Fruit fly (Drosophila melanogaster) whole organism, embryonic: ENCODE data around the gene CG12951.
A peak's percentile ranks its signal among the peaks of the same experiment; 100 is the strongest.

Source experiments
- Blimp-1 ChIP-seq: fragments of 200-800 bp; sonication (Bioruptor generic); optimal IDR thresholded peaks from 3 replicates; lab custom pipeline; 2018; ENCODE audit warnings: missing biosample characterization, missing genetic modification characterization, mild to moderate bottlenecking, moderate library complexity, missing genetic modification reagents
- Bteb2 ChIP-seq: fragments of 200-800 bp; sonication (Bioruptor generic); optimal IDR thresholded peaks from 2 replicates; lab custom pipeline; 2016; ENCODE audit warnings: missing biosample characterization, missing genetic modification characterization
- CG10431 ChIP-seq: fragments of 200-800 bp; sonication (Bioruptor generic); optimal IDR thresholded peaks from 3 replicates; lab custom pipeline; 2018; ENCODE audit warnings: missing biosample characterization, mild to moderate bottlenecking, missing genetic modification characterization
- CG1233 ChIP-seq: fragments of 200-800 bp; sonication (Bioruptor generic); optimal IDR thresholded peaks from 4 replicates; lab custom pipeline; 2018; ENCODE audit warnings: missing biosample characterization, mild to moderate bottlenecking, missing genetic modification characterization
- CG12744 ChIP-seq: fragments of 200-800 bp; sonication (Bioruptor generic); optimal IDR thresholded peaks from 2 replicates; lab custom pipeline; 2016; ENCODE audit warnings: missing biosample characterization, missing genetic modification characterization
- CG13287 ChIP-seq: fragments of 200-800 bp; sonication (Bioruptor generic); IDR thresholded peaks from 2 replicates; pipeline ENCODE4 v1.3.6; 2022; ENCODE audit warnings: missing biosample characterization, missing genetic modification characterization; ENCODE audit not compliant: partially characterized antibody
- CG13775 ChIP-seq: fragments of 200-800 bp; sonication (Bioruptor generic); optimal IDR thresholded peaks from 3 replicates; lab custom pipeline; 2017; ENCODE audit warnings: missing biosample characterization, mild to moderate bottlenecking, missing genetic modification characterization
- CG17912 ChIP-seq: fragments of 200-800 bp; sonication (Bioruptor generic); optimal IDR thresholded peaks from 2 replicates; lab custom pipeline; 2018; ENCODE audit warnings: missing biosample characterization, mild to moderate bottlenecking, missing genetic modification characterization
- CG1792 ChIP-seq: fragments of 200-800 bp; sonication (Bioruptor generic); optimal IDR thresholded peaks from 2 replicates; lab custom pipeline; 2016; ENCODE audit warnings: missing biosample characterization, missing genetic modification characterization
- CG18599 ChIP-seq: fragments of 200-800 bp; sonication (Bioruptor generic); optimal IDR thresholded peaks from 3 replicates; lab custom pipeline; 2017; ENCODE audit warnings: missing biosample characterization, missing genetic modification characterization, mild to moderate bottlenecking, moderate library complexity, missing genetic modification reagents
- CG2875 ChIP-seq: fragments of 200-800 bp; sonication (Bioruptor generic); optimal IDR thresholded peaks from 2 replicates; lab custom pipeline; 2017; ENCODE audit warnings: missing biosample characterization, mild to moderate bottlenecking, missing genetic modification characterization, missing genetic modification reagents
- CG30020 ChIP-seq: fragments of 200-800 bp; optimal IDR thresholded peaks from 2 replicates; lab custom pipeline; 2019; ENCODE audit warnings: missing biosample characterization, mild to moderate bottlenecking, missing genetic modification characterization, moderate library complexity
- CG4854 ChIP-seq: fragments of 200-800 bp; sonication (Bioruptor generic); optimal IDR thresholded peaks from 2 replicates; lab custom pipeline; 2016; ENCODE audit warnings: missing biosample characterization, missing genetic modification characterization, inconsistent platforms
- CG6175 ChIP-seq: fragments of 200-800 bp; sonication (Bioruptor generic); IDR thresholded peaks from 3 replicates; pipeline ENCODE4 v1.3.6; 2022; ENCODE audit warnings: missing biosample characterization, missing genetic modification characterization
- CG6813 ChIP-seq: fragments of 200-800 bp; sonication (Bioruptor generic); optimal IDR thresholded peaks from 2 replicates; lab custom pipeline; 2017; ENCODE audit warnings: missing biosample characterization, missing genetic modification characterization, mild to moderate bottlenecking, moderate library complexity, missing genetic modification reagents
- CG8281 ChIP-seq: fragments of 200-800 bp; sonication (Bioruptor generic); optimal IDR thresholded peaks from 2 replicates; lab custom pipeline; 2018; ENCODE audit warnings: missing biosample characterization, mild to moderate bottlenecking, missing genetic modification characterization, moderate library complexity
- CG8290 ChIP-seq, 3 experiments: fragments of 200-800 bp; sonication (Bioruptor generic); optimal IDR thresholded peaks; 2 replicates each; lab custom pipeline; 2016 to 2019; ENCODE audit warnings: missing biosample characterization in 3 of 3, missing genetic modification characterization in 3 of 3, mild to moderate bottlenecking in 2 of 3, moderate library complexity in 1 of 3
- D19A ChIP-seq: fragments of 200-800 bp; optimal IDR thresholded peaks from 3 replicates; lab custom pipeline; 2019; ENCODE audit warnings: missing biosample characterization, mild to moderate bottlenecking, missing genetic modification characterization, moderate library complexity
- Dp ChIP-seq: fragments of 200-800 bp; sonication (Bioruptor generic); optimal IDR thresholded peaks from 2 replicates; lab custom pipeline; 2018; ENCODE audit warnings: missing biosample characterization, mild to moderate bottlenecking, missing genetic modification characterization, moderate library complexity
- Gsc ChIP-seq: fragments of 200-800 bp; sonication (Bioruptor generic); IDR thresholded peaks from 2 replicates; pipeline ENCODE4 v1.3.6; 2022; ENCODE audit warnings: missing biosample characterization, missing genetic modification characterization
- Meics ChIP-seq: fragments of 200-800 bp; sonication (Bioruptor generic); optimal IDR thresholded peaks from 2 replicates; lab custom pipeline; 2017; ENCODE audit warnings: missing biosample characterization, mild to moderate bottlenecking, missing genetic modification characterization
- Mrtf ChIP-seq: fragments of 200-800 bp; sonication (Bioruptor generic); IDR thresholded peaks from 3 replicates; pipeline ENCODE4 v1.3.6; 2022; ENCODE audit warnings: missing biosample characterization, missing genetic modification characterization
- NC2α ChIP-seq: fragments of 200-800 bp; sonication (Bioruptor generic); optimal IDR thresholded peaks from 2 replicates; lab custom pipeline; 2016; ENCODE audit warnings: missing biosample characterization, missing genetic modification characterization
- NFAT ChIP-seq: fragments of 200-800 bp; sonication (Bioruptor generic); IDR thresholded peaks from 2 replicates; pipeline ENCODE4 v1.3.6; 2022; ENCODE audit warnings: missing biosample characterization, missing genetic modification characterization
- Pdp1 ChIP-seq, 2 experiments: fragments of 200-800 bp; sonication (Bioruptor generic); optimal IDR thresholded peaks; 3 replicates each; lab custom pipeline; 2016; ENCODE audit warnings: missing biosample characterization in 2 of 2, missing genetic modification characterization in 2 of 2, mild to moderate bottlenecking in 1 of 2, moderate library complexity in 1 of 2
- Rfx ChIP-seq: fragments of 200-800 bp; sonication (Bioruptor generic); IDR thresholded peaks from 2 replicates; pipeline ENCODE4 v1.3.6; 2022; ENCODE audit warnings: missing biosample characterization, missing genetic modification characterization
- Sox100B ChIP-seq: fragments of 200-800 bp; sonication (Bioruptor generic); optimal IDR thresholded peaks from 3 replicates; lab custom pipeline; 2018; ENCODE audit warnings: missing biosample characterization, mild to moderate bottlenecking, missing genetic modification characterization
- Ssrp ChIP-seq: fragments of 200-800 bp; sonication (Bioruptor generic); optimal IDR thresholded peaks from 2 replicates; lab custom pipeline; 2018; ENCODE audit warnings: missing biosample characterization, mild to moderate bottlenecking, missing genetic modification characterization, moderate library complexity
- Stat92E ChIP-seq, 3 experiments: fragments of >200 bp in 2 of 3; fragments of 200-800 bp in 1 of 3; sonication (Bioruptor generic) in 1 of 3; optimal IDR thresholded peaks; 2 replicates each; lab custom pipeline; 2017 to 2019; ENCODE audit warnings: missing biosample characterization in 3 of 3, missing genetic modification characterization in 3 of 3, mild to moderate bottlenecking in 1 of 3, moderate library complexity in 1 of 3
- Tbp ChIP-seq: fragments of >200 bp; optimal IDR thresholded peaks from 2 replicates; lab custom pipeline; 2018; ENCODE audit warnings: missing biosample characterization, missing genetic modification characterization
- ac ChIP-seq: fragments of 200-800 bp; sonication (Bioruptor generic); optimal IDR thresholded peaks from 3 replicates; lab custom pipeline; 2017; ENCODE audit warnings: missing biosample characterization, mild to moderate bottlenecking, missing genetic modification characterization
- cad ChIP-seq: fragments of >200 bp; optimal IDR thresholded peaks from 2 replicates; lab custom pipeline; 2017; ENCODE audit warnings: missing biosample characterization, missing genetic modification characterization
- chif ChIP-seq, 2 experiments: fragments of 200-800 bp; sonication (Bioruptor generic); optimal IDR thresholded peaks; 3 replicates each; lab custom pipeline; 2016; ENCODE audit warnings: missing biosample characterization in 2 of 2, missing genetic modification characterization in 2 of 2
- chinmo ChIP-seq: fragments of 200-800 bp; sonication (Bioruptor generic); IDR thresholded peaks from 4 replicates; pipeline ENCODE4 v1.3.6; 2022; ENCODE audit warnings: missing biosample characterization, missing genetic modification characterization; ENCODE audit not compliant: partially characterized antibody
- ci ChIP-seq: fragments of 200-800 bp; sonication (Bioruptor generic); IDR thresholded peaks from 3 replicates; pipeline ENCODE4 v1.3.6; 2022; ENCODE audit warnings: missing biosample characterization, missing genetic modification characterization
- dm ChIP-seq: fragments of 200-800 bp; sonication (Bioruptor generic); optimal IDR thresholded peaks from 3 replicates; lab custom pipeline; 2016; ENCODE audit warnings: missing biosample characterization, missing genetic modification characterization
- en ChIP-seq: fragments of 200-800 bp; sonication (Bioruptor generic); optimal IDR thresholded peaks from 2 replicates; lab custom pipeline; 2016; ENCODE audit warnings: missing biosample characterization, missing genetic modification characterization
- gfzf ChIP-seq: fragments of 200-800 bp; sonication (Bioruptor generic); optimal IDR thresholded peaks from 2 replicates; lab custom pipeline; 2016; ENCODE audit warnings: missing biosample characterization, mild to moderate bottlenecking, missing genetic modification characterization, moderate library complexity
- grau ChIP-seq: fragments of 200-800 bp; optimal IDR thresholded peaks from 3 replicates; lab custom pipeline; 2019; ENCODE audit warnings: missing biosample characterization, mild to moderate bottlenecking, missing genetic modification characterization, moderate library complexity
- grn ChIP-seq: fragments of 200-800 bp; sonication (Bioruptor generic); optimal IDR thresholded peaks from 3 replicates; lab custom pipeline; 2017; ENCODE audit warnings: missing biosample characterization, missing genetic modification characterization
- gsb ChIP-seq: fragments of 200-800 bp; sonication (Bioruptor generic); IDR thresholded peaks from 2 replicates; pipeline ENCODE4 v1.3.6; 2022; ENCODE audit warnings: missing biosample characterization, missing genetic modification characterization
- lov ChIP-seq, 2 experiments: fragments of 200-800 bp in 1 of 2; fragments of >200 bp in 1 of 2; sonication (Bioruptor generic) in 1 of 2; IDR thresholded peaks in 1 of 2; optimal IDR thresholded peaks in 1 of 2; 2 replicates in 1 of 2; 3 replicates in 1 of 2; pipeline versions ENCODE4 v1.3.6 to Lab custom; 2017 to 2022; ENCODE audit warnings: missing biosample characterization in 1 of 2, missing genetic modification characterization in 1 of 2
- org-1 ChIP-seq: fragments of 200-800 bp; sonication (Bioruptor generic); optimal IDR thresholded peaks from 2 replicates; lab custom pipeline; 2017; ENCODE audit warnings: missing biosample characterization, missing genetic modification characterization
- otp ChIP-seq: fragments of 200-800 bp; sonication (Bioruptor generic); IDR thresholded peaks from 3 replicates; pipeline ENCODE4, ENCODE4 v1.3.6; 2022; ENCODE audit warnings: missing biosample characterization, missing genetic modification characterization
- salm ChIP-seq: fragments of 200-800 bp; sonication (Bioruptor generic); optimal IDR thresholded peaks from 2 replicates; lab custom pipeline; 2018; ENCODE audit warnings: missing biosample characterization, mild to moderate bottlenecking, missing genetic modification characterization
- shn ChIP-seq: fragments of 200-800 bp; sonication (Bioruptor generic); optimal IDR thresholded peaks from 3 replicates; lab custom pipeline; 2016; ENCODE audit warnings: missing biosample characterization, missing genetic modification characterization
- tap ChIP-seq: fragments of 200-800 bp; optimal IDR thresholded peaks from 3 replicates; lab custom pipeline; 2019; ENCODE audit warnings: missing biosample characterization, mild to moderate bottlenecking, missing genetic modification characterization, moderate library complexity

CG12951 gene

DNA sequence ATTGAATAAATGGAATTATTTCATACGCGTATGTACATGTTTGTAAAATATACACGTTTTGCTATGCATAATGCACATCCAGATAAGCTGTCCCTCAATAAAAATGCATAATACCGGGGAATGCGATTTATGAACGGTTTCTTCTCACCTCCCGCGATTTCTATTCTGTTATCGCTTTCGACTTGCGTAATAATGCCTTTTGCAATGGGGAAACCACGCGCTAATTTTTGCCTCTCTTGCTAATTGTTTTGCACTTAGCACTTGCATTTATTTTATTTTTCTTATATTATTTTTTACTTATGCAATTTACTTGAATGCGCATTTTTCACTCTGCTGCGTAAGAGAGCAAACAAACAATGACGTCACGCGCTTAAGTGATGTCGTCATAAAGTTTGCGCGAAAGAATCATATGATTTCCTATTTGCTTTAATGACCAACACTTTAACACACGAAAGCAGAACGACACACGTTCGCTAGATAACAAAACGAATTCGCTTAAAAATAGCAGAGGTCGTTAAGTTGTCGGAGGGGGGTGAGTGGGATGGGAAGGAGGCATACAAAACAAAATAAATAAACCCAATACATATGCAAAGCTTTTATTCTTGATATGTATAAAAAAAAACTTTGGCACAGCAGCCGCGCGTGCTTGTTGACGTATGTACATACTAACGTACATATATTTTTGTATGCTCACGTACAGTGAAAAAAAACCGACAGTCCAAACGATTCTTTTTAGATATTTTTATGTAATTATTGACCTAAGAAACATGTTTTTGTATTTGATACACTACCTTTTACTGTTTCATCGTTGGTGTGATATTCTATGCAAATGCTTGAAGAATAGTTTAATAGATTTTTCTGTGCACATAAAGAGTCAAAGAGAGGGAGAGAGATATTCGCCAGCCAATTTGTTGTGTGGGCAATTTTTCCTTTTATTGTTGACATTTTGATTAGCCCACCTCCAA lies 21.6 kb upstream of the CG12951 start (continued):
- TF ChIP-seq gfzf (GFP tag; lab: Kevin White, UChicago): no peak
- TF ChIP-seq CG18599: peak; percentile 87
- no peak for TF ChIP-seq ac (GFP tag; lab: Kevin White, UChicago)
- TF ChIP-seq salm (tag; lab: Kevin White, UChicago): no peak
- peak; percentile 76 for TF ChIP-seq grau (tag; lab: Kevin White, UChicago)
- no peak for TF ChIP-seq gsb (GFP tag; lab: Robert Waterston, UW)
- no peak for TF ChIP-seq Mrtf (GFP tag; lab: Robert Waterston, UW)
- TF ChIP-seq ci (GFP tag; lab: Robert Waterston, UW): no peak
- peak; percentile 53 for TF ChIP-seq CG13775 (GFP tag; lab: Kevin White, UChicago)
- peak; percentile 63 for TF ChIP-seq D19A (tag; lab: Kevin White, UChicago)
- TF ChIP-seq CG6813 (GFP tag; lab: Kevin White, UChicago): peak; percentile 72
- no peak for TF ChIP-seq Stat92E (GFP tag; optimal IDR thresholded peaks at IDR 0.05; lab: Kevin White, UChicago)
- TF ChIP-seq shn (GFP tag; lab: Kevin White, UChicago): peak; percentile 43
- peak; percentile 83 for TF ChIP-seq Meics (GFP tag; lab: Kevin White, UChicago)
- TF ChIP-seq tap (tag; lab: Kevin White, UChicago): peak; percentile 7
- TF ChIP-seq CG12744 (GFP tag; lab: Kevin White, UChicago): peak; percentile 42
- peak; percentile 65 for TF ChIP-seq en
- no peak for TF ChIP-seq Rfx (GFP tag; lab: Robert Waterston, UW)
- TF ChIP-seq CG1233: peak; percentile 52
- no peak for TF ChIP-seq otp
- no peak for TF ChIP-seq CG2875 (GFP tag; lab: Kevin White, UChicago)
- TF ChIP-seq grn (GFP tag; lab: Kevin White, UChicago): no peak
- no peak for TF ChIP-seq Dp (GFP tag; lab: Kevin White, UChicago)
- TF ChIP-seq CG13287 (GFP tag; lab: Robert Waterston, UW): no peak
- no peak for TF ChIP-seq CG10431
- TF ChIP-seq chif (GFP tag; optimal IDR thresholded peaks at IDR 0.05; lab: Kevin White, UChicago): peak; percentile 34 to 40
- peak; percentile 49 for TF ChIP-seq CG1792 (GFP tag; lab: Kevin White, UChicago)
- TF ChIP-seq Tbp (GFP tag; lab: Kevin White, UChicago): no peak
- no peak for TF ChIP-seq Gsc (GFP tag; lab: Robert Waterston, UW)
- TF ChIP-seq cad (GFP tag; lab: Kevin White, UChicago): no peak
- TF ChIP-seq Sox100B (GFP tag; lab: Kevin White, UChicago): peak; percentile 28
- no peak for TF ChIP-seq lov (optimal IDR thresholded peaks at IDR 0.05; lab: Kevin White, UChicago)
- no peak for TF ChIP-seq lov (GFP tag; IDR thresholded peaks at IDR 0.05; lab: Robert Waterston, UW)
- TF ChIP-seq CG30020: no peak
- no peak for TF ChIP-seq chinmo (GFP tag; lab: Robert Waterston, UW)
- TF ChIP-seq NFAT (GFP tag; lab: Robert Waterston, UW): no peak
- TF ChIP-seq Pdp1 (GFP tag; optimal IDR thresholded peaks at IDR 0.05; lab: Kevin White, UChicago): peak; percentile 43 to 73
- peak; percentile 36 for TF ChIP-seq org-1 (GFP tag; lab: Kevin White, UChicago)
- TF ChIP-seq Bteb2: peak; percentile 69
- no peak for TF ChIP-seq CG8281 (tag; lab: Kevin White, UChicago)
- peak; percentile 20 for TF ChIP-seq Ssrp (tag; lab: Kevin White, UChicago)
- peak; percentile 39 for TF ChIP-seq Blimp-1
- TF ChIP-seq CG17912 (GFP tag; lab: Kevin White, UChicago): peak; percentile 17
- TF ChIP-seq dm (GFP tag; lab: Kevin White, UChicago): peak; percentile 29
- no peak for TF ChIP-seq CG6175 (GFP tag; lab: Robert Waterston, UW)
- TF ChIP-seq NC2α (GFP tag; lab: Kevin White, UChicago): peak; percentile 35
- TF ChIP-seq CG8290 (GFP tag; optimal IDR thresholded peaks at IDR 0.05; lab: Kevin White, UChicago): no peak
- TF ChIP-seq CG8290 (tag; optimal IDR thresholded peaks at IDR 0.05; lab: Kevin White, UChicago): peak in 1 of 2 experiments; percentile 22
- TF ChIP-seq CG4854: peak; percentile 65
